Worm (Caenorhabditis elegans): ENCODE data around the gene Y37A1A.3.
"Not testable (repeated sequence)": the region's sequence is repeated elsewhere in the genome, so short reads cannot be mapped to it uniquely, and the experiment has no call there.

DNA sequence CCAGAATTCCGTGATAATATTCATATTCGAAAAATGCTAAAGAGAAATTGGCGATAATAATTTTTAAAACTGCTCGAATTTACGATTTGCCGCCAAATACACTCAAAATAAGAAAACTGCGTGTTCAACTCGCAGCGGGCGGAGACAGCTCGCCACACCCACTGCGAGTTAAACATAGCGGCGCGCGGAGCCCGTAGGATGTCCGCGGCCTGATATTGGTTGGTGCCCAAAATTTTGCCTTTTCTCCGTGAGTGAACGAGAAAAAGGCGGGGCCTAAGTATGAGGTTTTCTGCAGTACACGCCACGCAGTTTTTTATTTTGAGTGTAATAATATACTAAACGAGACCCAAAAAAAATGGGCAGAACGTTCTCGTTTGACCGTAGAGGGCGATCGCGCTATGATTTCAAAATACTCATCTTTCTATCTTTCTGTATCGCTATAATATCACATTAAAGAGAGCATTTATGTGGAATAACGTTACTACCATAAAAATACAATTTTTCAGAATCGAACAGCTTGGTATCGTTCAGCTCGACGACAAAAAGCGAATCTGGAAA lies 47.2 kb downstream of the Y37A1A.3 start:
- not testable (repeated sequence) for TF ChIP-seq dpl-1 (GFP tag; optimal IDR thresholded peaks at IDR 0.05); nhr-111 (GFP tag; optimal IDR thresholded peaks at IDR 0.05); snpc-4 (tag; optimal IDR thresholded peaks at IDR 0.05); nhr-237 (tag; optimal IDR thresholded peaks at IDR 0.05); F44E2.7 (GFP tag; IDR thresholded peaks at IDR 0.05); nhr-25 (tag; optimal IDR thresholded peaks at IDR 0.05; ENCODE audit: borderline replicate concordance, insufficient read depth); daf-12 (tag; optimal IDR thresholded peaks at IDR 0.05); madf-5 (GFP tag; IDR thresholded peaks at IDR 0.05); zag-1 (tag; optimal IDR thresholded peaks at IDR 0.05); ceh-82 (tag; optimal IDR thresholded peaks at IDR 0.05); mdl-1 (tag; optimal IDR thresholded peaks at IDR 0.05); daf-19 (GFP tag; conservative IDR thresholded peaks at IDR 0.05); hlh-30 (tag; optimal IDR thresholded peaks at IDR 0.05; ENCODE audit: insufficient read depth)
